Worm (Caenorhabditis elegans) whole organism, early embryonic: Measurements from ENCODE around the gene F40G12.9.
A peak's percentile ranks its signal among the peaks of the same experiment; 100 is the strongest.

ENCODE experiments used
- B0310.2 ChIP-seq: sonication (generic microtip); optimal IDR thresholded peaks from 2 replicates; lab custom pipeline; 2016; ENCODE audit warnings: mild to moderate bottlenecking, missing genetic modification characterization, missing compliant biosample characterization
- F13C5.2 ChIP-seq: sonication (generic microtip); optimal IDR thresholded peaks from 2 replicates; lab custom pipeline; 2017; ENCODE audit warnings: mild to moderate bottlenecking, missing genetic modification characterization, inconsistent platforms, missing compliant biosample characterization
- aly-1 ChIP-seq: sonication (generic microtip); optimal IDR thresholded peaks from 2 replicates; lab custom pipeline; 2016; ENCODE audit warnings: missing genetic modification characterization, missing compliant biosample characterization
- ama-1 ChIP-seq: fragments of 150-350 bp; optimal IDR thresholded peaks from 2 replicates; lab custom pipeline; 2014
- ceh-13 ChIP-seq: fragments of 200-800 bp; sonication (Bioruptor generic); optimal IDR thresholded peaks from 2 replicates; lab custom pipeline; 2018; ENCODE audit warnings: mild to moderate bottlenecking, missing genetic modification characterization, missing compliant biosample characterization
- ceh-36 ChIP-seq: sonication (generic microtip); optimal IDR thresholded peaks from 2 replicates; lab custom pipeline; 2016; ENCODE audit warnings: missing genetic modification characterization, inconsistent platforms, missing compliant biosample characterization
- ets-7 ChIP-seq: sonication (generic microtip); optimal IDR thresholded peaks from 2 replicates; lab custom pipeline; 2016; ENCODE audit warnings: missing genotype, missing genetic modification characterization, missing compliant biosample characterization
- flt-1 ChIP-seq: fragments of 200-800 bp; sonication (Bioruptor generic); IDR thresholded peaks from 2 replicates; pipeline ENCODE4 v1.3.6; 2022; ENCODE audit warnings: missing genetic modification characterization, missing compliant biosample characterization
- hmbx-1 ChIP-seq: sonication (generic microtip); optimal IDR thresholded peaks from 2 replicates; lab custom pipeline; 2016; ENCODE audit warnings: mild to moderate bottlenecking, missing genetic modification characterization, missing compliant biosample characterization
- hmg-4 ChIP-seq: fragments of 200-800 bp; sonication (Bioruptor generic); optimal IDR thresholded peaks from 2 replicates; lab custom pipeline; 2018; ENCODE audit warnings: mild to moderate bottlenecking, missing genetic modification characterization, missing compliant biosample characterization
- hnd-1 ChIP-seq: sonication (generic microtip); optimal IDR thresholded peaks from 2 replicates; lab custom pipeline; 2016; ENCODE audit warnings: missing genetic modification characterization, missing compliant biosample characterization
- pes-1 ChIP-seq: fragments of 200-800 bp; sonication (Bioruptor generic); IDR thresholded peaks from 2 replicates; pipeline ENCODE4 v1.3.6; 2022; ENCODE audit warnings: missing genetic modification reagents, missing genetic modification characterization, missing compliant biosample characterization
- scrt-1 ChIP-seq: fragments of 200-800 bp; sonication (Bioruptor generic); IDR thresholded peaks from 2 replicates; pipeline ENCODE4 v1.3.6; 2022; ENCODE audit warnings: missing genetic modification characterization, missing compliant biosample characterization
- sea-1 ChIP-seq: fragments of 200-800 bp; sonication (Bioruptor generic); conservative IDR thresholded peaks from 2 replicates; pipeline ENCODE4 v1.3.6; 2022; ENCODE audit warnings: missing genetic modification characterization, missing compliant biosample characterization
- tbx-11 ChIP-seq: fragments of 200-800 bp; sonication (Bioruptor generic); IDR thresholded peaks from 2 replicates; pipeline ENCODE4 v1.3.6; 2022; ENCODE audit warnings: missing genetic modification characterization, missing compliant biosample characterization
- tbx-37 ChIP-seq: fragments of 200-800 bp; sonication (Bioruptor generic); conservative IDR thresholded peaks from 2 replicates; pipeline ENCODE4 v1.3.6; 2022; ENCODE audit warnings: missing genetic modification reagents, missing genetic modification characterization, missing compliant biosample characterization
- tra-4 ChIP-seq: sonication (generic microtip); optimal IDR thresholded peaks from 2 replicates; lab custom pipeline; 2017; ENCODE audit warnings: missing genetic modification characterization, missing compliant biosample characterization

The F40G12.9 gene

ce11 chrV:14311115-14311514, 28.7 kb downstream of the F40G12.9 start, which contains the start of gene ddn-3:
Gene ddn-3 (minus strand): TSS chrV:14311215.
- no peak for TF ChIP-seq aly-1 (tag; lab: Kevin White, UChicago)
- no peak for TF ChIP-seq ets-7 (tag; lab: Kevin White, UChicago)
- TF ChIP-seq hmbx-1 (tag; lab: Kevin White, UChicago) = no peak
- TF ChIP-seq F13C5.2 (tag; lab: Kevin White, UChicago) = no peak
- TF ChIP-seq ama-1 = no peak
- no peak for TF ChIP-seq sea-1
- no peak for TF ChIP-seq hmg-4 (GFP tag; lab: Kevin White, UChicago)
- TF ChIP-seq tbx-11 = no peak
- TF ChIP-seq hnd-1 (tag; lab: Kevin White, UChicago) = no peak
- no peak for TF ChIP-seq pes-1 (GFP tag; lab: Robert Waterston, UW)
- TF ChIP-seq tra-4 = no peak
- TF ChIP-seq scrt-1 (GFP tag; lab: Robert Waterston, UW) = no peak
- no peak for TF ChIP-seq flt-1 (GFP tag; lab: Robert Waterston, UW)
- no peak for TF ChIP-seq ceh-36 (tag; lab: Kevin White, UChicago)
- no peak for TF ChIP-seq B0310.2 (tag; lab: Kevin White, UChicago)
- no peak for TF ChIP-seq tbx-37 (GFP tag; lab: Robert Waterston, UW)
- TF ChIP-seq ceh-13 (GFP tag; lab: Kevin White, UChicago) = no peak

- TF ChIP-seq tra-4 = no peak
- no peak for TF ChIP-seq ceh-13 (GFP tag; lab: Kevin White, UChicago)
- no peak for TF ChIP-seq sea-1
- no peak for TF ChIP-seq pes-1 (GFP tag; lab: Robert Waterston, UW)
- TF ChIP-seq flt-1 (GFP tag; lab: Robert Waterston, UW) = no peak
- TF ChIP-seq hmbx-1 (tag; lab: Kevin White, UChicago) = no peak
- TF ChIP-seq B0310.2 (tag; lab: Kevin White, UChicago) = no peak
- no peak for TF ChIP-seq ets-7 (tag; lab: Kevin White, UChicago)
- no peak for TF ChIP-seq hmg-4 (GFP tag; lab: Kevin White, UChicago)
- no peak for TF ChIP-seq aly-1 (tag; lab: Kevin White, UChicago)
- no peak for TF ChIP-seq F13C5.2 (tag; lab: Kevin White, UChicago)
- TF ChIP-seq ama-1 = no peak
- TF ChIP-seq hnd-1 (tag; lab: Kevin White, UChicago) = no peak
- no peak for TF ChIP-seq ceh-36 (tag; lab: Kevin White, UChicago)
- TF ChIP-seq scrt-1 (GFP tag; lab: Robert Waterston, UW) = no peak
- no peak for TF ChIP-seq tbx-11
- no peak for TF ChIP-seq tbx-37 (GFP tag; lab: Robert Waterston, UW)
Measured at ce11 chrV:14312695-14313094, 30.2 kb downstream of the F40G12.9 start, which contains the start of gene F14D7.8. Gene F14D7.8 (minus strand): TSS chrV:14312795.

ce11 chrV:14314236-14314635, 31.8 kb downstream of the F40G12.9 start, which contains the start of gene F47B8.1:
Gene F47B8.1 (minus strand): TSS chrV:14314336.
- no peak for TF ChIP-seq B0310.2 (tag; lab: Kevin White, UChicago)
- no peak for TF ChIP-seq ceh-36 (tag; lab: Kevin White, UChicago)
- no peak for TF ChIP-seq hnd-1 (tag; lab: Kevin White, UChicago)
- TF ChIP-seq scrt-1 (GFP tag; lab: Robert Waterston, UW) = no peak
- no peak for TF ChIP-seq ama-1
- TF ChIP-seq pes-1 (GFP tag; lab: Robert Waterston, UW) = no peak
- no peak for TF ChIP-seq hmbx-1 (tag; lab: Kevin White, UChicago)
- no peak for TF ChIP-seq ceh-13 (GFP tag; lab: Kevin White, UChicago)
- no peak for TF ChIP-seq aly-1 (tag; lab: Kevin White, UChicago)
- TF ChIP-seq tbx-11 = no peak

ce11 chrV:14316525-14316924, 34.1 kb downstream of the F40G12.9 start, which contains the start of gene F47B8.2:
Gene F47B8.2 (minus strand): TSS chrV:14316625.
- TF ChIP-seq ama-1 (no peak), F13C5.2 (tag; lab: Kevin White, UChicago) (no peak)

- no peak for TF ChIP-seq F13C5.2 (tag; lab: Kevin White, UChicago)
- TF ChIP-seq ceh-13 (GFP tag; lab: Kevin White, UChicago) = no peak
- TF ChIP-seq tra-4 = no peak
- TF ChIP-seq hnd-1 (tag; lab: Kevin White, UChicago) = no peak
Measured at ce11 chrV:14317204-14317603, 34.7 kb downstream of the F40G12.9 start.

ce11 chrV:14317621-14318020, 35.2 kb downstream of the F40G12.9 start:
- no peak for TF ChIP-seq tra-4
- TF ChIP-seq aly-1 (tag; lab: Kevin White, UChicago) = no peak
- no peak for TF ChIP-seq F13C5.2 (tag; lab: Kevin White, UChicago)
- no peak for TF ChIP-seq tbx-37 (GFP tag; lab: Robert Waterston, UW)
- no peak for TF ChIP-seq hmbx-1 (tag; lab: Kevin White, UChicago)
- TF ChIP-seq flt-1 (GFP tag; lab: Robert Waterston, UW) = no peak

ce11 chrV:14319101-14319781, 36.8 kb downstream of the F40G12.9 start, which contains the start of gene F47B8.13:
Gene F47B8.13 (minus strand): TSS chrV:14319731.
- TF ChIP-seq scrt-1 (GFP tag; lab: Robert Waterston, UW) (no peak), ceh-13 (GFP tag; lab: Kevin White, UChicago) (no peak), tra-4 (no peak), flt-1 (GFP tag; lab: Robert Waterston, UW) (no peak), hmg-4 (GFP tag; lab: Kevin White, UChicago) (no peak), aly-1 (tag; lab: Kevin White, UChicago) (peak; percentile 55), sea-1 (no peak), hnd-1 (tag; lab: Kevin White, UChicago) (no peak), ets-7 (tag; lab: Kevin White, UChicago) (no peak)
